Worm (Caenorhabditis elegans) whole organism, L2 larva: Measurements from ENCODE around the gene dnj-5.

Experiments
- C34F6.9 ChIP-seq: fragments of 150-350 bp; optimal IDR thresholded peaks from 2 replicates; lab custom pipeline; 2014; ENCODE audit warnings: missing biosample characterization, missing genetic modification characterization
- F13H6.1 ChIP-seq: sonication (generic microtip); optimal IDR thresholded peaks from 2 replicates; lab custom pipeline; 2016; ENCODE audit warnings: missing genetic modification characterization, missing compliant biosample characterization
- Y55F3AM.14 ChIP-seq: fragments of 200-800 bp; sonication (Bioruptor generic); optimal IDR thresholded peaks from 2 replicates; lab custom pipeline; 2018; ENCODE audit warnings: mild to moderate bottlenecking, missing genetic modification characterization, missing compliant biosample characterization
- ZK546.5 ChIP-seq: sonication (generic microtip); optimal IDR thresholded peaks from 2 replicates; lab custom pipeline; 2017; ENCODE audit warnings: missing biosample characterization, missing genetic modification characterization
- alr-1 ChIP-seq: fragments of 150-350 bp; optimal IDR thresholded peaks from 2 replicates; lab custom pipeline; 2014; ENCODE audit warnings: missing biosample characterization, missing genetic modification characterization
- aly-2 ChIP-seq: fragments of 150-350 bp; optimal IDR thresholded peaks from 2 replicates; lab custom pipeline; 2014; ENCODE audit warnings: missing biosample characterization, missing genetic modification characterization
- ama-1 ChIP-seq: fragments of 150-350 bp; optimal IDR thresholded peaks from 2 replicates; lab custom pipeline; 2018; ENCODE audit warnings: inconsistent platforms
- blmp-1 ChIP-seq: sonication (generic microtip); optimal IDR thresholded peaks from 2 replicates; lab custom pipeline; 2017; ENCODE audit warnings: missing genetic modification characterization, mild to moderate bottlenecking, missing compliant biosample characterization, antibody characterized with exemption, moderate library complexity; ENCODE audit not compliant: insufficient read depth
- ceh-82 ChIP-seq: fragments of 150-350 bp; optimal IDR thresholded peaks from 2 replicates; lab custom pipeline; 2014; ENCODE audit warnings: missing biosample characterization, missing genetic modification characterization
- crh-2 ChIP-seq: sonication (generic microtip); optimal IDR thresholded peaks from 2 replicates; lab custom pipeline; 2017; ENCODE audit warnings: missing biosample characterization, missing genetic modification characterization
- dmd-4 ChIP-seq: sonication (generic microtip); optimal IDR thresholded peaks from 2 replicates; lab custom pipeline; 2017; ENCODE audit warnings: missing biosample characterization, missing genetic modification characterization
- egl-27 ChIP-seq: sonication (generic microtip); optimal IDR thresholded peaks from 3 replicates; lab custom pipeline; 2017; ENCODE audit warnings: missing biosample characterization, missing genetic modification reagents, missing genetic modification characterization
- elt-3 ChIP-seq: sonication (generic microtip); optimal IDR thresholded peaks from 2 replicates; lab custom pipeline; 2017; ENCODE audit warnings: missing biosample characterization, missing genetic modification characterization
- fos-1 ChIP-seq: fragments of 150-350 bp; optimal IDR thresholded peaks from 2 replicates; lab custom pipeline; 2014; ENCODE audit warnings: missing biosample characterization, missing genetic modification characterization
- gmeb-1 ChIP-seq: fragments of 150-350 bp; optimal IDR thresholded peaks from 2 replicates; lab custom pipeline; 2014; ENCODE audit warnings: missing biosample characterization, missing genetic modification characterization
- lin-11 ChIP-seq: fragments of 150-350 bp; sonication (generic microtip); optimal IDR thresholded peaks from 2 replicates; lab custom pipeline; 2014; ENCODE audit warnings: missing biosample characterization, missing genetic modification characterization, inconsistent platforms, mixed read lengths
- lin-13 ChIP-seq: fragments of 150-350 bp; optimal IDR thresholded peaks from 2 replicates; lab custom pipeline; 2014; ENCODE audit warnings: missing biosample characterization, missing genetic modification reagents, missing genetic modification characterization
- mab-5 ChIP-seq: fragments of 150-350 bp; optimal IDR thresholded peaks from 2 replicates; lab custom pipeline; 2014; ENCODE audit warnings: missing biosample characterization, missing genetic modification characterization
- mbf-1 ChIP-seq: sonication (generic microtip); optimal IDR thresholded peaks from 2 replicates; lab custom pipeline; 2017; ENCODE audit warnings: missing biosample characterization, missing genetic modification characterization
- mdl-1 ChIP-seq, 2 experiments: fragments of 150-350 bp in 1 of 2; sonication (generic microtip) in 1 of 2; optimal IDR thresholded peaks; 2 replicates each; lab custom pipeline; 2017; ENCODE audit warnings: missing biosample characterization in 2 of 2, missing genetic modification characterization in 2 of 2
- nhr-11 ChIP-seq: fragments of 150-350 bp; optimal IDR thresholded peaks from 2 replicates; lab custom pipeline; 2014; ENCODE audit warnings: missing biosample characterization, missing genetic modification characterization
- nhr-12 ChIP-seq: fragments of 150-350 bp; optimal IDR thresholded peaks from 2 replicates; lab custom pipeline; 2014; ENCODE audit warnings: missing biosample characterization, missing genetic modification characterization
- nhr-129 ChIP-seq: fragments of 150-350 bp; optimal IDR thresholded peaks from 2 replicates; lab custom pipeline; 2014; ENCODE audit warnings: missing biosample characterization, missing genetic modification characterization
- nhr-21 ChIP-seq: fragments of 150-350 bp; optimal IDR thresholded peaks from 2 replicates; lab custom pipeline; 2014; ENCODE audit warnings: missing biosample characterization, missing genetic modification characterization
- nhr-23 ChIP-seq: fragments of 150-350 bp; optimal IDR thresholded peaks from 2 replicates; lab custom pipeline; 2014; ENCODE audit warnings: missing biosample characterization, missing genetic modification reagents, missing genetic modification characterization
- nhr-237 ChIP-seq: fragments of 150-350 bp; optimal IDR thresholded peaks from 2 replicates; lab custom pipeline; 2014; ENCODE audit warnings: missing biosample characterization, missing genetic modification characterization
- nhr-25 ChIP-seq: fragments of 150-350 bp; sonication (generic microtip); optimal IDR thresholded peaks from 3 replicates; lab custom pipeline; 2014; ENCODE audit warnings: missing biosample characterization, missing genetic modification characterization
- nhr-6 ChIP-seq: fragments of 150-350 bp; optimal IDR thresholded peaks from 2 replicates; lab custom pipeline; 2014; ENCODE audit warnings: missing biosample characterization, missing genetic modification characterization
- nhr-77 ChIP-seq: fragments of 150-350 bp; optimal IDR thresholded peaks from 2 replicates; lab custom pipeline; 2014; ENCODE audit warnings: missing biosample characterization, missing genetic modification characterization
- peb-1 ChIP-seq: fragments of 150-350 bp; optimal IDR thresholded peaks from 2 replicates; lab custom pipeline; 2014; ENCODE audit warnings: missing biosample characterization, missing genetic modification characterization
- sem-4 ChIP-seq: fragments of 150-350 bp; optimal IDR thresholded peaks from 2 replicates; lab custom pipeline; 2014; ENCODE audit warnings: missing biosample characterization, missing genetic modification reagents, missing genetic modification characterization
- skn-1 ChIP-seq: sonication (generic microtip); optimal IDR thresholded peaks from 2 replicates; lab custom pipeline; 2017; ENCODE audit warnings: missing biosample characterization, missing genetic modification characterization
- sma-3 ChIP-seq: sonication (generic microtip); optimal IDR thresholded peaks from 2 replicates; lab custom pipeline; 2016; ENCODE audit warnings: missing genetic modification reagents, missing genetic modification characterization, missing compliant biosample characterization
- sma-9 ChIP-seq, 2 experiments: fragments of 150-350 bp in 1 of 2; sonication (generic microtip) in 1 of 2; optimal IDR thresholded peaks; 2 replicates each; lab custom pipeline; 2014 to 2016; ENCODE audit warnings: missing genetic modification characterization in 2 of 2, mild to moderate bottlenecking in 1 of 2, missing biosample characterization in 1 of 2, missing compliant biosample characterization in 1 of 2, missing genetic modification reagents in 1 of 2, moderate library complexity in 1 of 2
- unc-39 ChIP-seq: fragments of 150-350 bp; optimal IDR thresholded peaks from 2 replicates; lab custom pipeline; 2014; ENCODE audit warnings: missing biosample characterization, missing genetic modification characterization
- unc-55 ChIP-seq: fragments of 150-350 bp; sonication (generic microtip); optimal IDR thresholded peaks from 3 replicates; lab custom pipeline; 2014; ENCODE audit warnings: missing biosample characterization, missing genetic modification reagents, missing genetic modification characterization
- zag-1 ChIP-seq: fragments of 150-350 bp; optimal IDR thresholded peaks from 2 replicates; lab custom pipeline; 2014; ENCODE audit warnings: missing biosample characterization, missing genetic modification characterization
- ztf-1 ChIP-seq: fragments of 200-800 bp; sonication (Bioruptor generic); conservative IDR thresholded peaks from 2 replicates; pipeline ENCODE4 v1.3.6; 2022; ENCODE audit warnings: missing genetic modification characterization, missing compliant biosample characterization
- ztf-11 ChIP-seq: sonication (generic microtip); optimal IDR thresholded peaks from 2 replicates; lab custom pipeline; 2017; ENCODE audit warnings: missing biosample characterization, missing genetic modification characterization

The dnj-5 gene

DNA sequence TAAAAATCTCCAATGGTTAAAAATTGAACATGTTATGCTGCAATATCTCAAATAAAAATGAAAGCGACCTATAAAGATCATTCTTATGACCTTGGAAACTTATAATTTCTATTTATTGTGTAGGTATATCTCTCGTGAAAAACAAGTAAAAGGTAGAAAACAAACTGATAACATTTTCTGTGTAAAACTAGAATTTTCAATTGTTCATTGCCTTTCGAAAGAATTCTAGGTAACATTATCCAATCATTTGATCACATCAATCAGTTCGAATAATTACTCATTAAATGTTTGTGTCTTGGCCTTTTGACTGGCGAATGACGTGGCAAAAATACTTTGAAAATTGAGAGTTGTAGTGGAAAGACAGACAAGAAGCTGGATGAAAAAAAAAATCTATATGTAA lies 19.8 kb upstream of the dnj-5 start:
- TF ChIP-seq lin-11 (no peak), skn-1 (tag; lab: Kevin White, UChicago) (no peak), dmd-4 (tag; lab: Kevin White, UChicago) (no peak), lin-13 (GFP tag; lab: Kevin White, UChicago) (no peak), gmeb-1 (tag; lab: Kevin White, UChicago) (no peak), nhr-12 (tag; lab: Kevin White, UChicago) (no peak), ZK546.5 (tag; lab: Kevin White, UChicago) (no peak), alr-1 (tag; lab: Kevin White, UChicago) (no peak), nhr-77 (tag; lab: Kevin White, UChicago) (no peak), peb-1 (tag; lab: Kevin White, UChicago) (no peak), unc-39 (tag; lab: Kevin White, UChicago) (no peak), nhr-25 (tag; lab: Kevin White, UChicago) (peak; percentile 71), mdl-1 (tag; optimal IDR thresholded peaks at IDR 0.05; lab: Kevin White, UChicago) (no peak), sma-3 (GFP tag; lab: Kevin White, UChicago) (peak; percentile 62), crh-2 (peak; percentile 71), C34F6.9 (tag; lab: Kevin White, UChicago) (no peak), ceh-82 (tag; lab: Kevin White, UChicago) (no peak), blmp-1 (tag; lab: Kevin White, UChicago) (peak; percentile 58), nhr-21 (tag; lab: Kevin White, UChicago) (no peak), nhr-129 (no peak)

DNA sequence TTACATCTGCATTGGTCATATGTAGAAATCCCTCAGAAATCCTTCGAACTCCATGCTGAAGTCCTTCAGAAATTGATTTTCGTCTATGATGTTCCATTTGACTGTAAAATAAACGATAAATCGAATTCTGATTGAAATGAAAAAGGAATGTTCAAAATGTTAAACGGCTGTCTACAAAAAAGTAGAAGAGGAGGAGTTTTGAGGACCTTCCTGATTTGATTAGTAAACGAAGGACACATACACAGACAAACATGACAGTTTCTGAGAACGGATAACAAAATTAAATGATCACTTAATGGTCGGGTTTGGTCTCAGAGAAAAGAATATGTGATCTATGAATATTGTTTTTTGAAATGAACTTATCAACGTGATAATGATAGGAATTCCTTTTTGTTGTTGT lies 18.9 kb upstream of the dnj-5 start, which contains the start of gene slc-36.5:
TSS of gene slc-36.5 (minus strand) at position 101 of the 400 bp plus-strand sequence.
- TF ChIP-seq skn-1 (tag; lab: Kevin White, UChicago), result no peak
- no peak for TF ChIP-seq elt-3 (tag; lab: Kevin White, UChicago)
- TF ChIP-seq ama-1, result no peak
- no peak for TF ChIP-seq mab-5 (tag; lab: Kevin White, UChicago)
- no peak for TF ChIP-seq mdl-1 (tag; optimal IDR thresholded peaks at IDR 0.05; lab: Kevin White, UChicago)
- no peak for TF ChIP-seq lin-11
- no peak for TF ChIP-seq gmeb-1 (tag; lab: Kevin White, UChicago)
- no peak for TF ChIP-seq Y55F3AM.14
- no peak for TF ChIP-seq peb-1 (tag; lab: Kevin White, UChicago)
- TF ChIP-seq aly-2 (tag; lab: Kevin White, UChicago), result no peak
- no peak for TF ChIP-seq C34F6.9 (tag; lab: Kevin White, UChicago)
- no peak for TF ChIP-seq nhr-129
- TF ChIP-seq fos-1 (tag; lab: Kevin White, UChicago), result no peak
- TF ChIP-seq F13H6.1 (tag; lab: Kevin White, UChicago), result no peak
- no peak for TF ChIP-seq crh-2
- no peak for TF ChIP-seq nhr-11 (tag; lab: Kevin White, UChicago)
- no peak for TF ChIP-seq nhr-23
- no peak for TF ChIP-seq nhr-6
- no peak for TF ChIP-seq nhr-12 (tag; lab: Kevin White, UChicago)

DNA sequence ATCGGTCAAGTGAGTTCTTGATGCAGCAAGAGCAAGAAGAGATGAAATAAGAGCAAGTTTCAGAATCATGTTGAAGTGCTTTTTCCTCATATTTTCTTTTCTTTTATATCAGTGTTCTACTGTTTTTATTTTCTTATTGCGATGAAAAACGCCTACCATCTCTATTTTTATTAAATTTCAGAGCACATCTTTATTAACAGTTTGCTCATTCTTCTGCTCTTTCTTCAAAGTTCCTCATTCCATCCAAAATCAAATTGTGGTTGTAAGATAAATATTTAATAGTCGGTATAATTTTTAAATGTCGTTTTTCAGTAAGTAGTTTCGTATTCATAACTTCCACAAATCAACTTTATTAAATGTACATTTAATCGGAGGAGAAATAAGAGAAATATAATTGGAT lies 14.4 kb upstream of the dnj-5 start, which contains the start of gene C44B7.5:
TSS of gene C44B7.5 (minus strand) at position 101 of the 400 bp plus-strand sequence.
- TF ChIP-seq mab-5 (tag; lab: Kevin White, UChicago) (no peak), ZK546.5 (tag; lab: Kevin White, UChicago) (no peak), F13H6.1 (tag; lab: Kevin White, UChicago) (no peak), sma-9 (GFP tag; optimal IDR thresholded peaks at IDR 0.05; lab: Kevin White, UChicago) (no peak), sma-9 (tag; optimal IDR thresholded peaks at IDR 0.05; lab: Kevin White, UChicago) (no peak), zag-1 (tag; lab: Kevin White, UChicago) (no peak), lin-11 (no peak), mbf-1 (tag; lab: Kevin White, UChicago) (no peak), nhr-237 (tag; lab: Kevin White, UChicago) (no peak), dmd-4 (tag; lab: Kevin White, UChicago) (no peak), gmeb-1 (tag; lab: Kevin White, UChicago) (no peak), nhr-23 (no peak), fos-1 (tag; lab: Kevin White, UChicago) (no peak), egl-27 (no peak), sem-4 (tag; lab: Kevin White, UChicago) (no peak), unc-39 (tag; lab: Kevin White, UChicago) (no peak), ztf-11 (tag; lab: Kevin White, UChicago) (no peak), sma-3 (GFP tag; lab: Kevin White, UChicago) (no peak), unc-55 (GFP tag; lab: Kevin White, UChicago) (no peak), ztf-1 (GFP tag; lab: Robert Waterston, UW) (no peak)
- TF ChIP-seq, all 48 proteins: peak for 0
